Fruit fly (Drosophila melanogaster) whole organism, embryonic: ENCODE data around the gene stg.
A peak's percentile ranks its signal among the peaks of the same experiment; 100 is the strongest.

Experiments used
- CG10267 ChIP-seq: fragments of 200-800 bp; sonication (Bioruptor generic); optimal IDR thresholded peaks from 2 replicates; lab custom pipeline; 2018; ENCODE audit warnings: missing biosample characterization, mild to moderate bottlenecking, missing genetic modification characterization, moderate library complexity
- CG10431 ChIP-seq: fragments of 200-800 bp; sonication (Bioruptor generic); optimal IDR thresholded peaks from 3 replicates; lab custom pipeline; 2018; ENCODE audit warnings: missing biosample characterization, mild to moderate bottlenecking, missing genetic modification characterization
- CG10959 ChIP-seq: fragments of 200-800 bp; sonication (Bioruptor generic); IDR thresholded peaks from 2 replicates; pipeline ENCODE4 v1.3.6; 2022; ENCODE audit warnings: missing biosample characterization, missing genetic modification characterization
- CG12391 ChIP-seq: fragments of 200-800 bp; sonication (Bioruptor generic); optimal IDR thresholded peaks from 3 replicates; lab custom pipeline; 2018; ENCODE audit warnings: missing biosample characterization, mild to moderate bottlenecking, missing genetic modification characterization, moderate library complexity
- CG12744 ChIP-seq: fragments of 200-800 bp; sonication (Bioruptor generic); optimal IDR thresholded peaks from 2 replicates; lab custom pipeline; 2016; ENCODE audit warnings: missing biosample characterization, missing genetic modification characterization
- CG12769 ChIP-seq: fragments of 200-800 bp; sonication (Bioruptor generic); optimal IDR thresholded peaks from 2 replicates; lab custom pipeline; 2019; ENCODE audit warnings: missing biosample characterization, mild to moderate bottlenecking, missing genetic modification characterization, moderate library complexity
- CG13287 ChIP-seq: fragments of 200-800 bp; sonication (Bioruptor generic); IDR thresholded peaks from 2 replicates; pipeline ENCODE4 v1.3.6; 2022; ENCODE audit warnings: missing biosample characterization, missing genetic modification characterization; ENCODE audit not compliant: partially characterized antibody
- CG14710 ChIP-seq: fragments of 200-800 bp; sonication (Bioruptor generic); optimal IDR thresholded peaks from 3 replicates; lab custom pipeline; 2019; ENCODE audit warnings: missing biosample characterization, mild to moderate bottlenecking, missing genetic modification characterization, moderate library complexity
- CG15696 ChIP-seq: fragments of 200-800 bp; sonication (Bioruptor generic); optimal IDR thresholded peaks from 2 replicates; lab custom pipeline; 2019; ENCODE audit warnings: missing biosample characterization, mild to moderate bottlenecking, missing genetic modification characterization, moderate library complexity
- CG1603 ChIP-seq: fragments of 200-800 bp; sonication (Bioruptor generic); optimal IDR thresholded peaks from 2 replicates; lab custom pipeline; 2019; ENCODE audit warnings: missing biosample characterization, mild to moderate bottlenecking, missing genetic modification characterization, moderate library complexity
- CG17361 ChIP-seq: fragments of 200-800 bp; sonication (Bioruptor generic); IDR thresholded peaks from 3 replicates; pipeline ENCODE4 v1.3.6; 2022; ENCODE audit warnings: missing biosample characterization, missing genetic modification characterization
- CG17829 ChIP-seq: fragments of 200-800 bp; optimal IDR thresholded peaks from 2 replicates; lab custom pipeline; 2019; ENCODE audit warnings: missing biosample characterization, mild to moderate bottlenecking, missing genetic modification characterization, moderate library complexity
- CG18262 ChIP-seq: fragments of 200-800 bp; optimal IDR thresholded peaks from 3 replicates; lab custom pipeline; 2019; ENCODE audit warnings: missing biosample characterization, mild to moderate bottlenecking, missing genetic modification characterization, moderate library complexity
- CG18764 ChIP-seq: fragments of 200-800 bp; sonication (Bioruptor generic); optimal IDR thresholded peaks from 3 replicates; lab custom pipeline; 2016; ENCODE audit warnings: missing biosample characterization, missing genetic modification characterization
- CG31224 ChIP-seq: fragments of 200-800 bp; sonication (Bioruptor generic); IDR thresholded peaks from 2 replicates; pipeline ENCODE4 v1.3.6; 2022; ENCODE audit warnings: missing biosample characterization, missing genetic modification characterization
- CG31388 ChIP-seq: fragments of 200-800 bp; sonication (Bioruptor generic); optimal IDR thresholded peaks from 2 replicates; lab custom pipeline; 2016; ENCODE audit warnings: missing biosample characterization, missing genetic modification characterization
- CG4360 ChIP-seq: fragments of 200-800 bp; sonication (Bioruptor generic); IDR thresholded peaks from 2 replicates; pipeline ENCODE4 v1.3.6; 2022; ENCODE audit warnings: missing biosample characterization, missing genetic modification characterization
- CG4404 ChIP-seq: fragments of 200-800 bp; sonication (Bioruptor generic); IDR thresholded peaks from 2 replicates; pipeline ENCODE4 v1.3.6; 2022; ENCODE audit warnings: missing biosample characterization, missing genetic modification characterization
- CG6254 ChIP-seq: fragments of 200-800 bp; sonication (Bioruptor generic); optimal IDR thresholded peaks from 3 replicates; lab custom pipeline; 2017; ENCODE audit warnings: mild to moderate bottlenecking, missing biosample characterization, missing genetic modification reagents, missing genetic modification characterization
- CG6683 ChIP-seq: fragments of 200-800 bp; sonication (Bioruptor generic); optimal IDR thresholded peaks from 2 replicates; lab custom pipeline; 2017; ENCODE audit warnings: missing biosample characterization, mild to moderate bottlenecking, missing genetic modification characterization, missing genetic modification reagents
- CG7357 ChIP-seq: fragments of 200-800 bp; sonication (Bioruptor generic); IDR thresholded peaks from 3 replicates; pipeline ENCODE4 v1.3.6; 2022; ENCODE audit warnings: missing biosample characterization, missing genetic modification characterization
- CG9215 ChIP-seq: fragments of 200-800 bp; sonication (Bioruptor generic); IDR thresholded peaks from 2 replicates; pipeline ENCODE4 v1.3.6; 2022; ENCODE audit warnings: missing biosample characterization, missing genetic modification characterization
- CG9727 ChIP-seq: fragments of 200-800 bp; sonication (Bioruptor generic); optimal IDR thresholded peaks from 3 replicates; lab custom pipeline; 2017; ENCODE audit warnings: missing biosample characterization, mild to moderate bottlenecking, missing genetic modification characterization
- Fer3 ChIP-seq: fragments of 200-800 bp; sonication (Bioruptor generic); optimal IDR thresholded peaks from 2 replicates; lab custom pipeline; 2018; ENCODE audit warnings: missing biosample characterization, mild to moderate bottlenecking, missing genetic modification characterization, moderate library complexity
- GATAe ChIP-seq: fragments of 200-800 bp; sonication (Bioruptor generic); conservative IDR thresholded peaks from 2 replicates; pipeline ENCODE4 v1.3.6; 2022; ENCODE audit warnings: missing biosample characterization, missing genetic modification characterization
- HLHmδ ChIP-seq: fragments of 200-800 bp; sonication (Bioruptor generic); optimal IDR thresholded peaks from 2 replicates; lab custom pipeline; 2018; ENCODE audit warnings: missing biosample characterization, mild to moderate bottlenecking, missing genetic modification characterization, moderate library complexity
- MESR4 ChIP-seq: fragments of 200-800 bp; sonication (Bioruptor generic); optimal IDR thresholded peaks from 2 replicates; lab custom pipeline; 2018; ENCODE audit warnings: missing biosample characterization, mild to moderate bottlenecking, missing genetic modification characterization, moderate library complexity
- Meics ChIP-seq: fragments of 200-800 bp; sonication (Bioruptor generic); optimal IDR thresholded peaks from 2 replicates; lab custom pipeline; 2017; ENCODE audit warnings: missing biosample characterization, mild to moderate bottlenecking, missing genetic modification characterization
- Nf-YC ChIP-seq: fragments of 200-800 bp; optimal IDR thresholded peaks from 3 replicates; lab custom pipeline; 2019; ENCODE audit warnings: missing biosample characterization, mild to moderate bottlenecking, missing genetic modification characterization, moderate library complexity
- Oaz ChIP-seq: fragments of 200-800 bp; sonication (Bioruptor generic); IDR thresholded peaks from 2 replicates; pipeline ENCODE4 v1.3.6; 2022; ENCODE audit warnings: missing biosample characterization, missing genetic modification characterization
- Opbp ChIP-seq: fragments of 200-800 bp; sonication (Bioruptor generic); IDR thresholded peaks from 3 replicates; pipeline ENCODE4 v1.3.6; 2022; ENCODE audit warnings: missing biosample characterization, missing genetic modification characterization; ENCODE audit not compliant: partially characterized antibody
- Vsx1 ChIP-seq: fragments of 200-800 bp; sonication (Bioruptor generic); optimal IDR thresholded peaks from 2 replicates; lab custom pipeline; 2017; ENCODE audit warnings: missing biosample characterization, mild to moderate bottlenecking, missing genetic modification characterization, missing genetic modification reagents
- YL-1 ChIP-seq: fragments of 200-800 bp; sonication (Bioruptor generic); optimal IDR thresholded peaks from 3 replicates; lab custom pipeline; 2017; ENCODE audit warnings: missing biosample characterization, mild to moderate bottlenecking, missing genetic modification characterization
- ab ChIP-seq: fragments of 200-800 bp; sonication (Bioruptor generic); optimal IDR thresholded peaks from 2 replicates; lab custom pipeline; 2016; ENCODE audit warnings: missing biosample characterization, missing genetic modification characterization
- gem ChIP-seq: fragments of 200-800 bp; sonication (Bioruptor generic); optimal IDR thresholded peaks from 2 replicates; lab custom pipeline; 2019; ENCODE audit warnings: missing biosample characterization, mild to moderate bottlenecking, missing genetic modification characterization, moderate library complexity
- grn ChIP-seq: fragments of 200-800 bp; sonication (Bioruptor generic); optimal IDR thresholded peaks from 3 replicates; lab custom pipeline; 2017; ENCODE audit warnings: missing biosample characterization, missing genetic modification characterization
- ken ChIP-seq: fragments of 200-800 bp; sonication (Bioruptor generic); IDR thresholded peaks from 3 replicates; pipeline ENCODE4 v1.3.6; 2022; ENCODE audit warnings: missing biosample characterization, missing genetic modification characterization
- lov ChIP-seq, 2 experiments: fragments of 200-800 bp in 1 of 2; fragments of >200 bp in 1 of 2; sonication (Bioruptor generic) in 1 of 2; IDR thresholded peaks in 1 of 2; optimal IDR thresholded peaks in 1 of 2; 2 replicates in 1 of 2; 3 replicates in 1 of 2; pipeline versions ENCODE4 v1.3.6 to Lab custom; 2017 to 2022; ENCODE audit warnings: missing biosample characterization in 1 of 2, missing genetic modification characterization in 1 of 2
- maf-S ChIP-seq: fragments of 200-800 bp; sonication (Bioruptor generic); optimal IDR thresholded peaks from 2 replicates; lab custom pipeline; 2016; ENCODE audit warnings: missing biosample characterization, missing genetic modification characterization
- nerfin-1 ChIP-seq: fragments of 200-800 bp; sonication (Bioruptor generic); optimal IDR thresholded peaks from 3 replicates; lab custom pipeline; 2019; ENCODE audit warnings: missing biosample characterization, mild to moderate bottlenecking, missing genetic modification characterization, moderate library complexity
- p53 ChIP-seq: fragments of 200-800 bp; sonication (Bioruptor generic); optimal IDR thresholded peaks from 2 replicates; lab custom pipeline; 2016; ENCODE audit warnings: missing biosample characterization, missing genetic modification characterization
- pan ChIP-seq, 4 experiments: fragments of >200 bp in 3 of 4; fragments of 200-800 bp in 1 of 4; sonication (Bioruptor generic) in 1 of 4; optimal IDR thresholded peaks in 3 of 4; IDR thresholded peaks in 1 of 4; 2 replicates each; pipeline versions ENCODE4 v1.3.6 to Lab custom; 2017 to 2022; ENCODE audit warnings: missing biosample characterization in 2 of 4, missing genetic modification characterization in 2 of 4, mixed read lengths in 1 of 4
- phol ChIP-seq: fragments of 200-800 bp; sonication (Bioruptor generic); optimal IDR thresholded peaks from 3 replicates; lab custom pipeline; 2018; ENCODE audit warnings: missing biosample characterization, mild to moderate bottlenecking, missing genetic modification characterization, moderate library complexity
- prd ChIP-seq, 3 experiments: fragments of >200 bp in 2 of 3; fragments of 200-800 bp in 1 of 3; sonication (Bioruptor generic) in 1 of 3; optimal IDR thresholded peaks in 2 of 3; IDR thresholded peaks in 1 of 3; 2 replicates in 2 of 3; 3 replicates in 1 of 3; pipeline versions ENCODE4 v1.3.6 to Lab custom; 2017 to 2022; ENCODE audit warnings: missing biosample characterization in 1 of 3, missing genetic modification characterization in 1 of 3
- pros ChIP-seq: fragments of 200-800 bp; sonication (Bioruptor generic); optimal IDR thresholded peaks from 3 replicates; lab custom pipeline; 2019; ENCODE audit warnings: missing biosample characterization, mild to moderate bottlenecking, missing genetic modification characterization, moderate library complexity
- sens ChIP-seq: fragments of 200-800 bp; sonication (Bioruptor generic); peaks from one replicate; lab custom pipeline; 2016; ENCODE audit warnings: missing biosample characterization, missing genetic modification characterization
- tll ChIP-seq, 2 experiments: fragments of 200-800 bp in 1 of 2; fragments of >200 bp in 1 of 2; sonication (Bioruptor generic) in 1 of 2; optimal IDR thresholded peaks; 2 replicates each; lab custom pipeline; 2017 to 2019; ENCODE audit warnings: missing biosample characterization in 2 of 2, missing genetic modification characterization in 2 of 2, mild to moderate bottlenecking in 1 of 2, moderate library complexity in 1 of 2
- toy ChIP-seq: fragments of 200-800 bp; sonication (Bioruptor generic); IDR thresholded peaks from 2 replicates; pipeline ENCODE4 v1.3.6; 2022; ENCODE audit warnings: missing biosample characterization, missing genetic modification characterization
- zen ChIP-seq: fragments of 200-800 bp; sonication (Bioruptor generic); optimal IDR thresholded peaks from 3 replicates; lab custom pipeline; 2018; ENCODE audit warnings: missing biosample characterization, mild to moderate bottlenecking, missing genetic modification characterization, moderate library complexity

The stg gene

DNA sequence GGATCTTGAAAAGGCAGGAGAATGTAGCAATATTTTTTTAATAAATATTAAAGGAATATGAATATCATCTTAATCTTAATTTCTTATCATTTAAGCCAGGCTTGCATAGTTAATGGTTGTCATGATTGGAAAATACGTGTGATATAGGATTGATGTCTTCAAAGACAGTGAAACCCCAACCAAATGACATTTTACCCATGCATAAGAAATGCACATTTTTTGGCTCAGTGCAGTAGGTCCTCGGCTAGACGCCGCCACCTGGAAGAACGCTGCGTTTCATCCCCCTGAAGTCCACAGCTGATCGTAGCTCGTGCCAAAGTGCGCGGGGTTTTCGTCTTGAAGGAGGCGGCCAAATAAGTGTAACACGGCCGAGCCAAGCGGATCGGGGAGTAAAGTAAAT is 11.0 kb upstream of the stg start:
- TF ChIP-seq CG18262 (tag; lab: Kevin White, UChicago) (peak; percentile 59), zen (tag; lab: Kevin White, UChicago) (peak; percentile 30), Fer3 (no peak), CG15696 (peak; percentile 71), CG4404 (GFP tag; lab: Robert Waterston, UW) (peak; percentile 59), CG10431 (no peak), p53 (GFP tag; lab: Kevin White, UChicago) (no peak), CG4360 (GFP tag; lab: Robert Waterston, UW) (no peak), CG10959 (GFP tag; lab: Robert Waterston, UW) (0 out of 2 replicates have a peak, but pooled peaks have one; percentile 24), CG14710 (tag; lab: Kevin White, UChicago) (peak; percentile 39), GATAe (GFP tag; lab: Robert Waterston, UW) (no peak), grn (GFP tag; lab: Kevin White, UChicago) (no peak), ab (GFP tag; lab: Kevin White, UChicago) (no peak), Oaz (GFP tag; lab: Robert Waterston, UW) (no peak), HLHmδ (GFP tag; lab: Kevin White, UChicago) (peak; percentile 50), CG12744 (GFP tag; lab: Kevin White, UChicago) (no peak), MESR4 (no peak), ken (no peak), prd (optimal IDR thresholded peaks at IDR 0.05; lab: Kevin White, UChicago) (no peak), prd (GFP tag; IDR thresholded peaks at IDR 0.05; lab: Robert Waterston, UW) (peak; percentile 60; the same call in 2 of the 3 replicates), CG6254 (GFP tag; lab: Kevin White, UChicago) (no peak), CG10267 (tag; lab: Kevin White, UChicago) (peak; percentile 40), pros (GFP tag; lab: Kevin White, UChicago) (peak; percentile 79), phol (tag; lab: Kevin White, UChicago) (peak; percentile 29), nerfin-1 (tag; lab: Kevin White, UChicago) (no peak), CG12391 (tag; lab: Kevin White, UChicago) (no peak), Nf-YC (tag; lab: Kevin White, UChicago) (no peak), lov (optimal IDR thresholded peaks at IDR 0.05; lab: Kevin White, UChicago) (no peak), lov (GFP tag; IDR thresholded peaks at IDR 0.05; lab: Robert Waterston, UW) (no peak), CG12769 (no peak), CG17829 (tag; lab: Kevin White, UChicago) (peak; percentile 55), CG7357 (GFP tag; lab: Robert Waterston, UW) (no peak), CG31388 (GFP tag; lab: Kevin White, UChicago) (no peak), tll (GFP tag; optimal IDR thresholded peaks at IDR 0.05; lab: Kevin White, UChicago) (no peak), Vsx1 (GFP tag; lab: Kevin White, UChicago) (no peak), CG9727 (GFP tag; lab: Kevin White, UChicago) (peak; percentile 42), CG18764 (GFP tag; lab: Kevin White, UChicago) (no peak), CG31224 (no peak), CG6683 (GFP tag; lab: Kevin White, UChicago) (no peak), gem (tag; lab: Kevin White, UChicago) (peak; percentile 20), pan (optimal IDR thresholded peaks at IDR 0.05; lab: Kevin White, UChicago) (no peak), pan (GFP tag; optimal IDR thresholded peaks at IDR 0.05 in 1 of 2, IDR thresholded peaks at IDR 0.05 in 1 of 2) (no peak), YL-1 (GFP tag; lab: Kevin White, UChicago) (no peak), CG1603 (tag; lab: Kevin White, UChicago) (peak; percentile 6), CG9215 (no peak), CG13287 (no peak), Meics (GFP tag; lab: Kevin White, UChicago) (no peak), maf-S (GFP tag; lab: Kevin White, UChicago) (no peak), toy (no peak), Opbp (no peak), sens (GFP tag; lab: Kevin White, UChicago) (peak; percentile 81), CG17361 (peak; percentile 50)
